Fruit fly (Drosophila melanogaster): ENCODE results near the gene CG44004.

CG44004 gene

dm6 chr3L:18106021-18106944 is 32.6 kb upstream of the CG44004 start, which contains the start of the genes CG13698 and mRpS26:
CG13698 (minus strand) TSS chr3L:18106149.
mRpS26 (plus strand) TSS chr3L:18106579.
- peak; percentile 62; the same call in 2 of the 3 replicates for TF ChIP-seq CG4496 (GFP tag; IDR thresholded peaks at IDR 0.05)
- peak; percentile 23 for TF ChIP-seq D1 (tag; optimal IDR thresholded peaks at IDR 0.05)
- no peak for TF ChIP-seq rn (GFP tag; IDR thresholded peaks at IDR 0.05)
- TF ChIP-seq Ets98B (GFP tag; IDR thresholded peaks at IDR 0.05), result peak; percentile 56
- TF ChIP-seq CG10348 (GFP tag; IDR thresholded peaks at IDR 0.05), result no peak
- TF ChIP-seq CG34367 (tag; optimal IDR thresholded peaks at IDR 0.05), result peak; percentile 47
- peak; percentile 55; the same call in 1 of the 3 replicates for TF ChIP-seq fd96Ca (GFP tag; IDR thresholded peaks at IDR 0.05)
- peak; percentile 54 for TF ChIP-seq CG17806 (tag; optimal IDR thresholded peaks at IDR 0.05)
- TF ChIP-seq Snoo (tag; optimal IDR thresholded peaks at IDR 0.05), result peak; percentile 61
- peak; percentile 45 for TF ChIP-seq CG8301 (tag; optimal IDR thresholded peaks at IDR 0.05)
- TF ChIP-seq EcR (GFP tag; optimal IDR thresholded peaks at IDR 0.05), result no peak
- no peak for TF ChIP-seq CG14655 (GFP tag; optimal IDR thresholded peaks at IDR 0.05)
- peak; percentile 46 for TF ChIP-seq CG32121 (GFP tag; IDR thresholded peaks at IDR 0.05)
- peak; percentile 74 for TF ChIP-seq CG15710 (tag; optimal IDR thresholded peaks at IDR 0.05)
- 0 out of 2 replicates have a peak, but pooled peaks have one; percentile 11 for TF ChIP-seq CG12605 (GFP tag; IDR thresholded peaks at IDR 0.05)
- TF ChIP-seq CG13204 (GFP tag; optimal IDR thresholded peaks at IDR 0.05), result no peak
- TF ChIP-seq Pif1A (GFP tag; optimal IDR thresholded peaks at IDR 0.05), result no peak
- TF ChIP-seq gl (tag; optimal IDR thresholded peaks at IDR 0.05), result no peak
- TF ChIP-seq CG8159 (tag; optimal IDR thresholded peaks at IDR 0.05), result peak; percentile 71
- peak; percentile 45 for TF ChIP-seq Pif1B (GFP tag; optimal IDR thresholded peaks at IDR 0.05)
- peak; percentile 51 for TF ChIP-seq CG9948 (tag; optimal IDR thresholded peaks at IDR 0.05)

- no peak for TF ChIP-seq CG32121 (GFP tag; IDR thresholded peaks at IDR 0.05)
- TF ChIP-seq CG10348 (GFP tag; IDR thresholded peaks at IDR 0.05), result no peak
- no peak for TF ChIP-seq CG9948 (tag; optimal IDR thresholded peaks at IDR 0.05)
- TF ChIP-seq CG12605 (GFP tag; IDR thresholded peaks at IDR 0.05), result 0 out of 2 replicates have a peak, but pooled peaks have one; percentile 15
- no peak for TF ChIP-seq Pif1B (GFP tag; optimal IDR thresholded peaks at IDR 0.05)
- peak; percentile 28; the same call in 1 of the 2 replicates for TF ChIP-seq Ets98B (GFP tag; IDR thresholded peaks at IDR 0.05)
- peak; percentile 48 for TF ChIP-seq EcR (GFP tag; optimal IDR thresholded peaks at IDR 0.05)
These were observed 31.8 kb upstream of the CG44004 start for dm6 chr3L:18105343-18106020.

- TF ChIP-seq Pif1A (GFP tag; optimal IDR thresholded peaks at IDR 0.05) (no peak), CG14655 (GFP tag; optimal IDR thresholded peaks at IDR 0.05) (no peak), CG9948 (tag; optimal IDR thresholded peaks at IDR 0.05) (no peak), CG17806 (tag; optimal IDR thresholded peaks at IDR 0.05) (no peak), CG32121 (GFP tag; IDR thresholded peaks at IDR 0.05) (no peak), Snoo (tag; optimal IDR thresholded peaks at IDR 0.05) (peak; percentile 7)
These were observed 28.5 kb upstream of the CG44004 start for dm6 chr3L:18102161-18102565.

- TF ChIP-seq Ets98B (GFP tag; IDR thresholded peaks at IDR 0.05) (no peak), D1 (tag; optimal IDR thresholded peaks at IDR 0.05) (no peak), EcR (GFP tag; optimal IDR thresholded peaks at IDR 0.05) (no peak), Pif1A (GFP tag; optimal IDR thresholded peaks at IDR 0.05) (no peak), CG32121 (GFP tag; IDR thresholded peaks at IDR 0.05) (no peak), CG8159 (tag; optimal IDR thresholded peaks at IDR 0.05) (peak; percentile 14), CG34367 (tag; optimal IDR thresholded peaks at IDR 0.05) (no peak), CG13204 (GFP tag; optimal IDR thresholded peaks at IDR 0.05) (no peak), CG9948 (tag; optimal IDR thresholded peaks at IDR 0.05) (no peak), gl (tag; optimal IDR thresholded peaks at IDR 0.05) (no peak), CG4496 (GFP tag; IDR thresholded peaks at IDR 0.05) (no peak), CG12605 (GFP tag; IDR thresholded peaks at IDR 0.05) (no peak), CG10348 (GFP tag; IDR thresholded peaks at IDR 0.05) (no peak), rn (GFP tag; IDR thresholded peaks at IDR 0.05) (no peak), CG14655 (GFP tag; optimal IDR thresholded peaks at IDR 0.05) (peak; percentile 26), CG8301 (tag; optimal IDR thresholded peaks at IDR 0.05) (no peak), Snoo (tag; optimal IDR thresholded peaks at IDR 0.05) (no peak), fd96Ca (GFP tag; IDR thresholded peaks at IDR 0.05) (no peak), Pif1B (GFP tag; optimal IDR thresholded peaks at IDR 0.05) (peak; percentile 16), CG15710 (tag; optimal IDR thresholded peaks at IDR 0.05) (no peak)
These were observed 27.8 kb upstream of the CG44004 start for dm6 chr3L:18101421-18101996.

- TF ChIP-seq CG15710 (tag; optimal IDR thresholded peaks at IDR 0.05) (peak; percentile 2), CG14655 (GFP tag; optimal IDR thresholded peaks at IDR 0.05) (no peak), rn (GFP tag; IDR thresholded peaks at IDR 0.05) (no peak), CG17806 (tag; optimal IDR thresholded peaks at IDR 0.05) (peak; percentile 1), Snoo (tag; optimal IDR thresholded peaks at IDR 0.05) (peak; percentile 1), CG8301 (tag; optimal IDR thresholded peaks at IDR 0.05) (no peak), CG4496 (GFP tag; IDR thresholded peaks at IDR 0.05) (peak; percentile 59), Ets98B (GFP tag; IDR thresholded peaks at IDR 0.05) (peak; percentile 31), CG8159 (tag; optimal IDR thresholded peaks at IDR 0.05) (no peak), CG32121 (GFP tag; IDR thresholded peaks at IDR 0.05) (peak; percentile 19; the same call in 1 of the 2 replicates), CG12605 (GFP tag; IDR thresholded peaks at IDR 0.05) (0 out of 2 replicates have a peak, but pooled peaks have one; percentile 10)
These were observed 26.1 kb upstream of the CG44004 start for dm6 chr3L:18099715-18100114.

All from whole organism, pupa.